Worm (Caenorhabditis elegans) whole organism, L4 larva: Measurements from ENCODE around the gene che-2.

ENCODE experiments used
- vab-7 ChIP-seq: fragments of 200-800 bp; sonication (Bioruptor generic); IDR thresholded peaks from 2 replicates; pipeline ENCODE4 v1.3.6; 2022; ENCODE audit warnings: missing genetic modification reagents, missing genetic modification characterization, missing compliant biosample characterization
- ztf-11 ChIP-seq: fragments of 150-350 bp; optimal IDR thresholded peaks from 2 replicates; lab custom pipeline; 2014; ENCODE audit warnings: missing biosample characterization, missing genetic modification characterization

DNA sequence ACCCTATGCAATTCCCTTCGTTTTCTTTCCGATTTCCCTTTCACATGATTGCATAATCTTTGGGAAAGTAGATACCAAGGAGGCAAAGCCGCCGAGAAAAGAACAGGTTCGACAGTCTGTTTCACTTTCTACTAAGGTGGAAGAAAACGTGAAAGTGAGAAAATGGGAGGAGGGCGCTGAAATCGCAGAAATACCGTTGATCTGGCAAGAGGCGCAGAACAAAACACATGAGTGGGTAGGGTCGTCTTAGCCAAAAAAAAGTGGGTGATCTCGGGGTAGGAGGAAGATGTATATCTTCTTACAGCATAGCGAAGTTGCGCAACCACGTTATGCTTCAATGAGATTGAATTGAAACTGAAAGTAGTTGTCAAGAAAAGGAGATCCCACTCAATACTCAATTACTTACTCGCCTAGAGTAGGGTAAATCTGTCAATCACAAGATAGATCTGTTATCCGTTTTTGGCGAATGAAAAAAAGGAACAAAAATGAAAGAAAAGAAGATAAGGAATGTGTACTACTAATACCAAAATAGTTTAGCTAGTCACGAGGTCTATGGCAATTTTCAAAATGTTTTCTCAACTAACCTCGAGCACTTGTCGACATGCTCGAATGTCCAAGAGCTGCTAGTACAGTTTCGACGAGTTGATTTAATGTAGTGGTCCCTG, 48.1 kb upstream of the che-2 start:
- TF ChIP-seq ztf-11 (tag; lab: Kevin White, UChicago), result no peak
- TF ChIP-seq vab-7 (GFP tag; lab: Robert Waterston, UW), result no peak
